Fruit fly (Drosophila melanogaster) whole organism, prepupa: Measurements from ENCODE around the gene CG32313.

Experiments
- Blimp-1 ChIP-seq: fragments of 200-800 bp; sonication (Bioruptor generic); optimal IDR thresholded peaks from 3 replicates; lab custom pipeline; 2017; ENCODE audit warnings: missing biosample characterization, missing genetic modification characterization, mild to moderate bottlenecking, moderate library complexity, missing genetic modification reagents
- CG10669 ChIP-seq: fragments of 200-800 bp; sonication (Bioruptor generic); optimal IDR thresholded peaks from 3 replicates; lab custom pipeline; 2018; ENCODE audit warnings: missing biosample characterization, mild to moderate bottlenecking, missing genetic modification characterization, moderate library complexity
- CG11762 ChIP-seq: fragments of 200-800 bp; sonication (Bioruptor generic); optimal IDR thresholded peaks from 3 replicates; lab custom pipeline; 2016; ENCODE audit warnings: missing biosample characterization, missing genetic modification characterization; ENCODE audit not compliant: insufficient read depth
- CG11902 ChIP-seq: fragments of 200-800 bp; sonication (Bioruptor generic); optimal IDR thresholded peaks from 3 replicates; lab custom pipeline; 2016; ENCODE audit warnings: missing biosample characterization, missing genetic modification characterization
- CG15336 ChIP-seq: fragments of 200-800 bp; sonication (Bioruptor generic); IDR thresholded peaks from 2 replicates; pipeline ENCODE4 v1.3.6; 2022; ENCODE audit warnings: missing biosample characterization, missing genetic modification characterization
- CG3032 ChIP-seq: fragments of 200-800 bp; optimal IDR thresholded peaks from 2 replicates; lab custom pipeline; 2019; ENCODE audit warnings: missing biosample characterization, mild to moderate bottlenecking, missing genetic modification characterization, moderate library complexity
- CG31627 ChIP-seq: fragments of 200-800 bp; sonication (Bioruptor generic); optimal IDR thresholded peaks from 3 replicates; lab custom pipeline; 2016; ENCODE audit warnings: missing biosample characterization, missing genetic modification characterization
- CG4318 ChIP-seq: fragments of 200-800 bp; sonication (Bioruptor generic); optimal IDR thresholded peaks from 3 replicates; lab custom pipeline; 2017; ENCODE audit warnings: missing biosample characterization, mild to moderate bottlenecking, missing genetic modification characterization
- CG6163 ChIP-seq: fragments of 200-800 bp; sonication (Bioruptor generic); IDR thresholded peaks from 3 replicates; pipeline ENCODE4 v1.3.6; 2022; ENCODE audit warnings: missing biosample characterization, missing genetic modification characterization
- CG6276 ChIP-seq: fragments of 200-800 bp; sonication (Bioruptor generic); optimal IDR thresholded peaks from 2 replicates; lab custom pipeline; 2017; ENCODE audit warnings: missing biosample characterization, mild to moderate bottlenecking, missing genetic modification characterization
- CG6792 ChIP-seq: fragments of 200-800 bp; sonication (Bioruptor generic); optimal IDR thresholded peaks from 3 replicates; lab custom pipeline; 2016; ENCODE audit warnings: missing biosample characterization, missing genetic modification characterization
- CG6808 ChIP-seq: fragments of 200-800 bp; sonication (Bioruptor generic); optimal IDR thresholded peaks from 3 replicates; lab custom pipeline; 2017; ENCODE audit warnings: missing biosample characterization, missing genetic modification characterization, mild to moderate bottlenecking, moderate library complexity, missing genetic modification reagents
- CG6854 ChIP-seq: fragments of 200-800 bp; sonication (Bioruptor generic); optimal IDR thresholded peaks from 2 replicates; lab custom pipeline; 2017; ENCODE audit warnings: missing biosample characterization, mild to moderate bottlenecking, missing genetic modification characterization
- CG7368 ChIP-seq: fragments of 200-800 bp; sonication (Bioruptor generic); optimal IDR thresholded peaks from 3 replicates; lab custom pipeline; 2016; ENCODE audit warnings: missing biosample characterization, missing genetic modification characterization
- CG8119 ChIP-seq: fragments of 200-800 bp; sonication (Bioruptor generic); IDR thresholded peaks from 3 replicates; pipeline ENCODE4 v1.3.6; 2022; ENCODE audit warnings: missing biosample characterization, missing genetic modification characterization
- CG8319 ChIP-seq: fragments of 200-800 bp; sonication (Bioruptor generic); optimal IDR thresholded peaks from 3 replicates; lab custom pipeline; 2016; ENCODE audit warnings: missing biosample characterization, missing genetic modification characterization
- CG8632 ChIP-seq: fragments of 200-800 bp; sonication (Bioruptor generic); optimal IDR thresholded peaks from 3 replicates; lab custom pipeline; 2016; ENCODE audit warnings: missing biosample characterization, missing genetic modification characterization
- Eip75B ChIP-seq: fragments of 200-800 bp; sonication (Bioruptor generic); optimal IDR thresholded peaks from 3 replicates; lab custom pipeline; 2016; ENCODE audit warnings: missing biosample characterization, missing genetic modification characterization
- Ets21C ChIP-seq: fragments of 200-800 bp; sonication (Bioruptor generic); optimal IDR thresholded peaks from 3 replicates; lab custom pipeline; 2016; ENCODE audit warnings: missing biosample characterization, missing genetic modification characterization
- Gug ChIP-seq: fragments of 200-800 bp; sonication (Bioruptor generic); IDR thresholded peaks from 2 replicates; pipeline ENCODE4 v1.3.6; 2022; ENCODE audit warnings: missing biosample characterization, missing genetic modification characterization
- Hr38 ChIP-seq: sonication (Bioruptor generic); optimal IDR thresholded peaks from 2 replicates; lab custom pipeline; 2016; ENCODE audit warnings: missing biosample characterization, missing genetic modification characterization
- Hr39 ChIP-seq: fragments of 200-800 bp; sonication (Bioruptor generic); optimal IDR thresholded peaks from 2 replicates; lab custom pipeline; 2016; ENCODE audit warnings: missing biosample characterization, missing genetic modification characterization
- Sox14 ChIP-seq: fragments of 200-800 bp; sonication (Bioruptor generic); optimal IDR thresholded peaks from 3 replicates; lab custom pipeline; 2016; ENCODE audit warnings: missing biosample characterization, missing genetic modification characterization
- Sox15 ChIP-seq: fragments of 200-800 bp; sonication (Bioruptor generic); optimal IDR thresholded peaks from 3 replicates; lab custom pipeline; 2016; ENCODE audit warnings: missing biosample characterization, missing genetic modification characterization
- acj6 ChIP-seq: fragments of 200-800 bp; sonication (Bioruptor generic); optimal IDR thresholded peaks from 3 replicates; lab custom pipeline; 2016; ENCODE audit warnings: missing biosample characterization, missing genetic modification characterization
- cyc ChIP-seq: fragments of 200-800 bp; sonication (Bioruptor generic); optimal IDR thresholded peaks from 3 replicates; lab custom pipeline; 2016; ENCODE audit warnings: missing biosample characterization, missing genetic modification characterization
- dac ChIP-seq: fragments of 200-800 bp; sonication (Bioruptor generic); optimal IDR thresholded peaks from 2 replicates; lab custom pipeline; 2017; ENCODE audit warnings: missing biosample characterization, mild to moderate bottlenecking, missing genetic modification characterization
- dsx ChIP-seq: fragments of 200-800 bp; optimal IDR thresholded peaks from 3 replicates; lab custom pipeline; 2019; ENCODE audit warnings: missing biosample characterization, mild to moderate bottlenecking, missing genetic modification characterization, moderate library complexity; ENCODE audit not compliant: poor library complexity, severe bottlenecking
- eg ChIP-seq: fragments of 200-800 bp; sonication (Bioruptor generic); IDR thresholded peaks from 3 replicates; pipeline ENCODE4 v1.3.6; 2022; ENCODE audit warnings: missing biosample characterization, missing genetic modification characterization
- esn ChIP-seq: fragments of 200-800 bp; sonication (Bioruptor generic); optimal IDR thresholded peaks from 2 replicates; lab custom pipeline; 2016; ENCODE audit warnings: missing biosample characterization, mild to moderate bottlenecking, missing genetic modification characterization, moderate library complexity
- fd59A ChIP-seq: fragments of 200-800 bp; sonication (Bioruptor generic); optimal IDR thresholded peaks from 2 replicates; lab custom pipeline; 2017; ENCODE audit warnings: missing biosample characterization, mild to moderate bottlenecking, missing genetic modification characterization, missing genetic modification reagents
- fd85E ChIP-seq: fragments of 200-800 bp; sonication (Bioruptor generic); optimal IDR thresholded peaks from 3 replicates; lab custom pipeline; 2016; ENCODE audit warnings: missing biosample characterization, missing genetic modification characterization
- fkh ChIP-seq: fragments of 200-800 bp; sonication (Bioruptor generic); optimal IDR thresholded peaks from 3 replicates; lab custom pipeline; 2017; ENCODE audit warnings: missing biosample characterization, mild to moderate bottlenecking, missing genetic modification characterization, moderate library complexity
- lz ChIP-seq: fragments of 200-800 bp; sonication (Bioruptor generic); optimal IDR thresholded peaks from 3 replicates; lab custom pipeline; 2016; ENCODE audit warnings: missing biosample characterization, missing genetic modification characterization
- net ChIP-seq: fragments of 200-800 bp; sonication (Bioruptor generic); optimal IDR thresholded peaks from 3 replicates; lab custom pipeline; 2016; ENCODE audit warnings: missing biosample characterization, missing genetic modification characterization
- pdm3 ChIP-seq: fragments of 200-800 bp; sonication (Bioruptor generic); optimal IDR thresholded peaks from 3 replicates; lab custom pipeline; 2016; ENCODE audit warnings: missing biosample characterization, missing genetic modification characterization
- salr ChIP-seq, 2 experiments: fragments of 200-800 bp; sonication (Bioruptor generic); optimal IDR thresholded peaks; 3 replicates each; lab custom pipeline; 2016 to 2018; ENCODE audit warnings: missing biosample characterization in 2 of 2, missing genetic modification characterization in 2 of 2, mild to moderate bottlenecking in 1 of 2
- ss ChIP-seq, 2 experiments: fragments of 200-800 bp; sonication (Bioruptor generic); optimal IDR thresholded peaks; 2 replicates in 1 of 2; 3 replicates in 1 of 2; lab custom pipeline; 2017 to 2018; ENCODE audit warnings: mild to moderate bottlenecking in 2 of 2, missing biosample characterization in 2 of 2, missing genetic modification characterization in 2 of 2, moderate library complexity in 1 of 2
- topi ChIP-seq: fragments of 200-800 bp; sonication (Bioruptor generic); optimal IDR thresholded peaks from 3 replicates; lab custom pipeline; 2016; ENCODE audit warnings: missing biosample characterization, missing genetic modification characterization
- vri ChIP-seq: fragments of 200-800 bp; sonication (Bioruptor generic); optimal IDR thresholded peaks from 3 replicates; lab custom pipeline; 2016; ENCODE audit warnings: missing biosample characterization, mild to moderate bottlenecking, missing genetic modification characterization

CG32313 gene

DNA sequence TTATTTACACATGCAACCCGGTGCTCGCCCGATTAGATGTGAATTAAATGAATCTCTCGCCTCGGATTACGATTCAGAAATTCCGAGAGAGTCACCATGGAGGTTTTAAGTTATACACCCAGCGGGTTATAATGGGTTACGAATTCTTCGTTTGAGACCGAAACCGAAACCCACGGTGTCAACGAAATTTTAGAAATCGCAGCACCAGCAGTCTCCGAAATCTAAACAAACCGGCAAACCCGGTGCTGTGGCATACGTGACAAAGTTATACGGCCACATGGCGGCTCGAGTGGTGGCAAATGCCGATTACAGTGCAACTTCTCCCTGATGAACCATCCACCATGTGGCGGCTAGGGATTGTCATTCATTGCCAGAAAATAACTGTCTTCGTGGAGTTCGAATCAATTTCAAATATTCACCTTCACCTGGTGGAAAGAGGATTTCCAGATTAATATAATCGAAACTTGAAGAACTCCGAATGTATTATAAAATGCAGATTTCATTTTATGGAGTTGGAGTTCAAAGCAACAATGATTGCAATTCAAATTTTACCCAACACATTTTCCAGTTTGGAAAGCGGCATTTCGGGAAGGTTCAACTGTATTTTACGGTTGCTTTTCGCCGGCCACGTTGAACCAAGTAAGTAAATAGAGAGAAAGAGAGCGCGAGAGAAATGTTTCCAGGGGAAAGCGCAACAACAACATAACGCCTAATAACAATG, 29.6 kb downstream of the CG32313 start (continued):
- peak; percentile 11 for TF ChIP-seq Hr38 (GFP tag; lab: Kevin White, UChicago)
- TF ChIP-seq Sox14 = peak; percentile 70
- TF ChIP-seq ss (GFP tag; optimal IDR thresholded peaks at IDR 0.05; lab: Kevin White, UChicago) = peak in 1 of 2 experiments; percentile 24
- peak; percentile 46 for TF ChIP-seq CG6792 (GFP tag; lab: Kevin White, UChicago)
- peak; percentile 35 for TF ChIP-seq dsx (GFP tag; lab: Kevin White, UChicago)
- TF ChIP-seq lz (GFP tag; lab: Kevin White, UChicago) = peak; percentile 47
- peak; percentile 69 for TF ChIP-seq pdm3 (GFP tag; lab: Kevin White, UChicago)
- peak; percentile 27 for TF ChIP-seq CG8632 (GFP tag; lab: Kevin White, UChicago)
- peak; percentile 0 for TF ChIP-seq CG6854 (GFP tag; lab: Kevin White, UChicago)
- peak; percentile 2 for TF ChIP-seq CG11902
- TF ChIP-seq CG4318 = peak; percentile 81
- no peak for TF ChIP-seq vri (GFP tag; lab: Kevin White, UChicago)
- peak; percentile 62 for TF ChIP-seq cyc (GFP tag; lab: Kevin White, UChicago)
- TF ChIP-seq eg (GFP tag; lab: Robert Waterston, UW) = peak; percentile 82
- peak in 1 of 2 experiments; percentile 75 for TF ChIP-seq salr (GFP tag; optimal IDR thresholded peaks at IDR 0.05; lab: Kevin White, UChicago)
- peak; percentile 48 for TF ChIP-seq CG7368
- peak; percentile 63 for TF ChIP-seq CG31627
- peak; percentile 65 for TF ChIP-seq net (GFP tag; lab: Kevin White, UChicago)
- TF ChIP-seq fd59A (GFP tag; lab: Kevin White, UChicago) = peak; percentile 39
- TF ChIP-seq CG6808 (GFP tag; lab: Kevin White, UChicago) = peak; percentile 63
- peak; percentile 55 for TF ChIP-seq Gug (GFP tag; lab: Robert Waterston, UW)
- peak; percentile 67 for TF ChIP-seq esn (GFP tag; lab: Kevin White, UChicago)
- TF ChIP-seq topi (GFP tag; lab: Kevin White, UChicago) = peak; percentile 49
- no peak for TF ChIP-seq CG8319 (GFP tag; lab: Kevin White, UChicago)
- TF ChIP-seq CG8119 = peak; percentile 86
- peak; percentile 65 for TF ChIP-seq dac (GFP tag; lab: Kevin White, UChicago)
- TF ChIP-seq Sox15 (GFP tag; lab: Kevin White, UChicago) = peak; percentile 20
- TF ChIP-seq CG15336 (GFP tag; lab: Robert Waterston, UW) = peak; percentile 81
- TF ChIP-seq fkh (GFP tag; lab: Kevin White, UChicago) = peak; percentile 77
- peak; percentile 50 for TF ChIP-seq Eip75B (GFP tag; lab: Kevin White, UChicago)
- TF ChIP-seq fd85E (GFP tag; lab: Kevin White, UChicago) = no peak
- TF ChIP-seq CG6276 (GFP tag; lab: Kevin White, UChicago) = peak; percentile 83
- TF ChIP-seq CG11762 (GFP tag; lab: Kevin White, UChicago) = peak; percentile 48
- TF ChIP-seq CG10669 (GFP tag; lab: Kevin White, UChicago) = peak; percentile 51
- TF ChIP-seq CG3032 (tag; lab: Kevin White, UChicago) = peak; percentile 39
- 0 out of 3 replicates have a peak, but pooled peaks have one; percentile 26 for TF ChIP-seq CG6163
- peak; percentile 69 for TF ChIP-seq Hr39 (GFP tag; lab: Kevin White, UChicago)
- TF ChIP-seq acj6 (GFP tag; lab: Kevin White, UChicago) = peak; percentile 65
- TF ChIP-seq Blimp-1 (GFP tag; lab: Kevin White, UChicago) = no peak
- TF ChIP-seq Ets21C = peak; percentile 25
